Worm (Caenorhabditis elegans) whole organism, L3 larva: ENCODE data around the gene T25B2.2.

Experiments
- R02D3.7 ChIP-seq: fragments of 150-350 bp; optimal IDR thresholded peaks from 2 replicates; lab custom pipeline; 2014; ENCODE audit warnings: missing biosample characterization, missing genetic modification characterization
- nhr-237 ChIP-seq: fragments of 150-350 bp; optimal IDR thresholded peaks from 2 replicates; lab custom pipeline; 2014; ENCODE audit warnings: missing biosample characterization, missing genetic modification characterization

DNA sequence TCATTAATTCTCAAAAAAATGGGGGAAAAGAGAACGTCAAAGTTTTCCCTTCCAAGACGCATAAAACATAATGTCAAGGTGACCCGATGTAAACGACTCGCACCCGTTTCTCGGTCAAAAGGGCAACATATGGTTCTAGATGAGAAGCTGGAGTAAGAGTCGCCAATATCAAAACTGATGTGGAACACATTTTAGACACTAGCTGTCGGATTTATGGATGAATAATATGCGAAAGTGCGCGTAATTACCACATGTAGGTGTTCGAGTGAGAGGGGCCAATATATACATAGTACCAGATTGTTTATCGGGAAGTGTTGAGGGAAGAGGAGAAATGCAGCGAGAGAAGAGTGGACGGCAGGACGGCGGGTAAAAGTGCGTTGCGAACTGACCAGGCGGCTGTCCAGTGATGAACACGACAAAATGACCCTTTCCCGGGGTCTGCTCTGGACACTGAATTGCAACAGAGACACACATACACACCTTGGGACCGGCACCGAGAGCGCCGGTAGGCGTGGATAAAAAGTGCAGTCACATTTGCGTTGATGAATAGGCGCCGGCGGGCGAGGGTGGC is 18.4 kb upstream of the T25B2.2 start:
- TF ChIP-seq R02D3.7 (tag; lab: Kevin White, UChicago) (no peak), nhr-237 (tag; lab: Kevin White, UChicago) (no peak)
